Fruit fly (Drosophila melanogaster) whole organism, embryonic: ENCODE measurements around the gene CG32829.

ENCODE experiments used
- C15 ChIP-seq: fragments of 200-800 bp; sonication (Bioruptor generic); IDR thresholded peaks from 3 replicates; pipeline ENCODE4 v1.3.6; 2022; ENCODE audit warnings: missing biosample characterization, missing genetic modification characterization
- CG10654 ChIP-seq: fragments of 200-800 bp; sonication (Bioruptor generic); optimal IDR thresholded peaks from 2 replicates; lab custom pipeline; 2016; ENCODE audit warnings: missing biosample characterization, missing genetic modification characterization
- CG12219 ChIP-seq: fragments of 200-800 bp; sonication (Bioruptor generic); optimal IDR thresholded peaks from 3 replicates; lab custom pipeline; 2018; ENCODE audit warnings: missing biosample characterization, mild to moderate bottlenecking, missing genetic modification characterization
- CG13296 ChIP-seq: fragments of 200-800 bp; sonication (Bioruptor generic); optimal IDR thresholded peaks from 3 replicates; lab custom pipeline; 2018; ENCODE audit warnings: missing biosample characterization, mild to moderate bottlenecking, missing genetic modification characterization
- CG13424 ChIP-seq: fragments of 200-800 bp; sonication (Bioruptor generic); optimal IDR thresholded peaks from 2 replicates; lab custom pipeline; 2019; ENCODE audit warnings: missing biosample characterization, mild to moderate bottlenecking, missing genetic modification characterization, moderate library complexity
- CG13775 ChIP-seq: fragments of 200-800 bp; sonication (Bioruptor generic); optimal IDR thresholded peaks from 3 replicates; lab custom pipeline; 2017; ENCODE audit warnings: missing biosample characterization, mild to moderate bottlenecking, missing genetic modification characterization
- CG14710 ChIP-seq: fragments of 200-800 bp; sonication (Bioruptor generic); optimal IDR thresholded peaks from 3 replicates; lab custom pipeline; 2019; ENCODE audit warnings: missing biosample characterization, mild to moderate bottlenecking, missing genetic modification characterization, moderate library complexity
- CG17829 ChIP-seq: fragments of 200-800 bp; optimal IDR thresholded peaks from 2 replicates; lab custom pipeline; 2019; ENCODE audit warnings: missing biosample characterization, mild to moderate bottlenecking, missing genetic modification characterization, moderate library complexity
- CG18011 ChIP-seq: fragments of 200-800 bp; sonication (Bioruptor generic); optimal IDR thresholded peaks from 2 replicates; lab custom pipeline; 2017; ENCODE audit warnings: missing biosample characterization, missing genetic modification characterization, mild to moderate bottlenecking, moderate library complexity, missing genotype
- CG2199 ChIP-seq: fragments of 200-800 bp; sonication (Bioruptor generic); IDR thresholded peaks from 3 replicates; pipeline ENCODE4 v1.3.6; 2022; ENCODE audit warnings: missing biosample characterization, missing genetic modification characterization
- CG3065 ChIP-seq: fragments of 200-800 bp; sonication (Bioruptor generic); optimal IDR thresholded peaks from 2 replicates; lab custom pipeline; 2016; ENCODE audit warnings: missing biosample characterization, missing genetic modification characterization
- CG4617 ChIP-seq: fragments of 200-800 bp; sonication (Bioruptor generic); optimal IDR thresholded peaks from 3 replicates; lab custom pipeline; 2016; ENCODE audit warnings: missing biosample characterization, missing genetic modification characterization, borderline replicate concordance
- CG4707 ChIP-seq: fragments of 200-800 bp; sonication (Bioruptor generic); optimal IDR thresholded peaks from 2 replicates; lab custom pipeline; 2018; ENCODE audit warnings: missing biosample characterization, mild to moderate bottlenecking, missing genetic modification characterization, moderate library complexity
- CG4854 ChIP-seq: fragments of 200-800 bp; sonication (Bioruptor generic); optimal IDR thresholded peaks from 2 replicates; lab custom pipeline; 2016; ENCODE audit warnings: missing biosample characterization, missing genetic modification characterization, inconsistent platforms
- CG5953 ChIP-seq: fragments of 200-800 bp; sonication (Bioruptor generic); IDR thresholded peaks from 2 replicates; pipeline ENCODE4 v1.3.6; 2022; ENCODE audit warnings: missing biosample characterization, missing genetic modification characterization
- CG6813 ChIP-seq: fragments of 200-800 bp; sonication (Bioruptor generic); optimal IDR thresholded peaks from 2 replicates; lab custom pipeline; 2017; ENCODE audit warnings: missing biosample characterization, missing genetic modification characterization, mild to moderate bottlenecking, moderate library complexity, missing genetic modification reagents
- CG8089 ChIP-seq: fragments of 200-800 bp; sonication (Bioruptor generic); optimal IDR thresholded peaks from 3 replicates; lab custom pipeline; 2016; ENCODE audit warnings: missing biosample characterization, missing genetic modification characterization
- CG8478 ChIP-seq: fragments of >200 bp; optimal IDR thresholded peaks from 2 replicates; lab custom pipeline; 2018
- D ChIP-seq, 2 experiments: fragments of 200-800 bp in 1 of 2; fragments of >200 bp in 1 of 2; sonication (Bioruptor generic) in 1 of 2; optimal IDR thresholded peaks; 2 replicates in 1 of 2; 3 replicates in 1 of 2; lab custom pipeline; 2017; ENCODE audit warnings: mild to moderate bottlenecking in 1 of 2, missing biosample characterization in 1 of 2, missing genetic modification characterization in 1 of 2, missing genetic modification reagents in 1 of 2
- Dip2 ChIP-seq: fragments of 200-800 bp; sonication (Bioruptor generic); IDR thresholded peaks from 2 replicates; pipeline ENCODE4 v1.3.6; 2022; ENCODE audit warnings: missing biosample characterization, missing genetic modification characterization
- E2f2 ChIP-seq: fragments of 200-800 bp; sonication (Bioruptor generic); IDR thresholded peaks from 2 replicates; pipeline ENCODE4 v1.3.6; 2022; ENCODE audit warnings: missing biosample characterization, missing genetic modification characterization
- Ets97D ChIP-seq: fragments of 200-800 bp; sonication (Bioruptor generic); optimal IDR thresholded peaks from 3 replicates; lab custom pipeline; 2016; ENCODE audit warnings: missing biosample characterization, missing genetic modification characterization
- HHEX ChIP-seq: fragments of 200-800 bp; sonication (Bioruptor generic); optimal IDR thresholded peaks from 3 replicates; lab custom pipeline; 2017; ENCODE audit warnings: missing biosample characterization, mild to moderate bottlenecking, missing genetic modification characterization, missing genetic modification reagents
- HmgD ChIP-seq: fragments of 200-800 bp; sonication (Bioruptor generic); optimal IDR thresholded peaks from 3 replicates; lab custom pipeline; 2016; ENCODE audit warnings: missing biosample characterization, missing genetic modification characterization
- Kr ChIP-seq: fragments of 200-800 bp; sonication (Bioruptor generic); optimal IDR thresholded peaks from 2 replicates; lab custom pipeline; 2017; ENCODE audit warnings: missing biosample characterization, mild to moderate bottlenecking, missing genetic modification characterization
- NC2α ChIP-seq: fragments of 200-800 bp; sonication (Bioruptor generic); optimal IDR thresholded peaks from 2 replicates; lab custom pipeline; 2016; ENCODE audit warnings: missing biosample characterization, missing genetic modification characterization
- Side ChIP-seq: fragments of 200-800 bp; sonication (Bioruptor generic); optimal IDR thresholded peaks from 2 replicates; lab custom pipeline; 2016; ENCODE audit warnings: missing biosample characterization, missing genetic modification characterization
- Trl ChIP-seq, 3 experiments: fragments of >200 bp in 2 of 3; fragments of 200-800 bp in 1 of 3; sonication (Bioruptor generic) in 1 of 3; optimal IDR thresholded peaks; 2 replicates in 1 of 3; 3 replicates in 2 of 3; lab custom pipeline; 2016 to 2017; ENCODE audit warnings: missing biosample characterization in 1 of 3, missing genetic modification characterization in 1 of 3
- bab2 ChIP-seq: fragments of 200-800 bp; sonication (Bioruptor generic); optimal IDR thresholded peaks from 2 replicates; lab custom pipeline; 2016; ENCODE audit warnings: missing biosample characterization, missing genetic modification characterization
- bsh ChIP-seq, 2 experiments: fragments of 200-800 bp; sonication (Bioruptor generic); optimal IDR thresholded peaks; 2 replicates each; lab custom pipeline; 2017 to 2018; ENCODE audit warnings: mild to moderate bottlenecking in 2 of 2, missing biosample characterization in 2 of 2, missing genetic modification characterization in 2 of 2, moderate library complexity in 1 of 2
- caup ChIP-seq: fragments of 200-800 bp; sonication (Bioruptor generic); optimal IDR thresholded peaks from 3 replicates; lab custom pipeline; 2017; ENCODE audit warnings: missing biosample characterization, mild to moderate bottlenecking, missing genetic modification characterization, moderate library complexity; ENCODE audit not compliant: severe bottlenecking
- cg ChIP-seq: fragments of 200-800 bp; sonication (Bioruptor generic); optimal IDR thresholded peaks from 3 replicates; lab custom pipeline; 2019; ENCODE audit warnings: missing biosample characterization, mild to moderate bottlenecking, missing genetic modification characterization, moderate library complexity
- dm ChIP-seq: fragments of 200-800 bp; sonication (Bioruptor generic); optimal IDR thresholded peaks from 3 replicates; lab custom pipeline; 2016; ENCODE audit warnings: missing biosample characterization, missing genetic modification characterization
- gce ChIP-seq: fragments of 200-800 bp; sonication (Bioruptor generic); IDR thresholded peaks from 3 replicates; pipeline ENCODE4 v1.3.6; 2022; ENCODE audit warnings: missing biosample characterization, missing genetic modification characterization
- gro ChIP-seq: fragments of 200-800 bp; sonication (Bioruptor generic); optimal IDR thresholded peaks from 2 replicates; lab custom pipeline; 2016; ENCODE audit warnings: missing biosample characterization, missing genetic modification characterization
- hkb ChIP-seq, 2 experiments: fragments of 200-800 bp in 1 of 2; fragments of >200 bp in 1 of 2; sonication (Bioruptor generic) in 1 of 2; IDR thresholded peaks in 1 of 2; optimal IDR thresholded peaks in 1 of 2; 2 replicates each; pipeline versions ENCODE4 v1.3.6 to Lab custom; 2017 to 2022; ENCODE audit warnings: missing biosample characterization in 1 of 2, missing genetic modification characterization in 1 of 2
- ken ChIP-seq: fragments of 200-800 bp; sonication (Bioruptor generic); IDR thresholded peaks from 3 replicates; pipeline ENCODE4 v1.3.6; 2022; ENCODE audit warnings: missing biosample characterization, missing genetic modification characterization
- lola ChIP-seq, 3 experiments: fragments of >200 bp in 2 of 3; fragments of 200-800 bp in 1 of 3; sonication (Bioruptor generic) in 1 of 3; optimal IDR thresholded peaks; 2 replicates each; lab custom pipeline; 2017 to 2019; ENCODE audit warnings: missing biosample characterization in 3 of 3, missing genetic modification characterization in 3 of 3, mild to moderate bottlenecking in 1 of 3, moderate library complexity in 1 of 3
- nmo ChIP-seq: fragments of 200-800 bp; sonication (Bioruptor generic); optimal IDR thresholded peaks from 2 replicates; lab custom pipeline; 2018; ENCODE audit warnings: missing biosample characterization, mild to moderate bottlenecking, missing genetic modification characterization, moderate library complexity
- pnt ChIP-seq: fragments of 200-800 bp; sonication (Bioruptor generic); optimal IDR thresholded peaks from 3 replicates; lab custom pipeline; 2016; ENCODE audit warnings: missing biosample characterization, missing genetic modification characterization
- salm ChIP-seq: fragments of 200-800 bp; sonication (Bioruptor generic); optimal IDR thresholded peaks from 2 replicates; lab custom pipeline; 2018; ENCODE audit warnings: missing biosample characterization, mild to moderate bottlenecking, missing genetic modification characterization
- sc ChIP-seq, 3 experiments: fragments of >200 bp in 2 of 3; fragments of 200-800 bp in 1 of 3; sonication (Bioruptor generic) in 1 of 3; optimal IDR thresholded peaks; 2 replicates in 2 of 3; 3 replicates in 1 of 3; lab custom pipeline; 2017; ENCODE audit warnings: mild to moderate bottlenecking in 1 of 3, missing biosample characterization in 1 of 3, missing genetic modification characterization in 1 of 3, missing genetic modification reagents in 1 of 3
- sisA ChIP-seq: fragments of 200-800 bp; sonication (Bioruptor generic); IDR thresholded peaks from 2 replicates; pipeline ENCODE4 v1.3.6; 2022; ENCODE audit warnings: missing biosample characterization, missing genetic modification characterization
- tll ChIP-seq, 2 experiments: fragments of 200-800 bp in 1 of 2; fragments of >200 bp in 1 of 2; sonication (Bioruptor generic) in 1 of 2; optimal IDR thresholded peaks; 2 replicates each; lab custom pipeline; 2017 to 2019; ENCODE audit warnings: missing biosample characterization in 2 of 2, missing genetic modification characterization in 2 of 2, mild to moderate bottlenecking in 1 of 2, moderate library complexity in 1 of 2
- vvl ChIP-seq: fragments of 200-800 bp; sonication (Bioruptor generic); IDR thresholded peaks from 2 replicates; pipeline ENCODE4 v1.3.6; 2022; ENCODE audit warnings: missing biosample characterization, missing genetic modification characterization
- wek ChIP-seq: fragments of 200-800 bp; sonication (Bioruptor generic); optimal IDR thresholded peaks from 3 replicates; lab custom pipeline; 2018; ENCODE audit warnings: missing biosample characterization, mild to moderate bottlenecking, missing genetic modification characterization, moderate library complexity

Gene CG32829

DNA sequence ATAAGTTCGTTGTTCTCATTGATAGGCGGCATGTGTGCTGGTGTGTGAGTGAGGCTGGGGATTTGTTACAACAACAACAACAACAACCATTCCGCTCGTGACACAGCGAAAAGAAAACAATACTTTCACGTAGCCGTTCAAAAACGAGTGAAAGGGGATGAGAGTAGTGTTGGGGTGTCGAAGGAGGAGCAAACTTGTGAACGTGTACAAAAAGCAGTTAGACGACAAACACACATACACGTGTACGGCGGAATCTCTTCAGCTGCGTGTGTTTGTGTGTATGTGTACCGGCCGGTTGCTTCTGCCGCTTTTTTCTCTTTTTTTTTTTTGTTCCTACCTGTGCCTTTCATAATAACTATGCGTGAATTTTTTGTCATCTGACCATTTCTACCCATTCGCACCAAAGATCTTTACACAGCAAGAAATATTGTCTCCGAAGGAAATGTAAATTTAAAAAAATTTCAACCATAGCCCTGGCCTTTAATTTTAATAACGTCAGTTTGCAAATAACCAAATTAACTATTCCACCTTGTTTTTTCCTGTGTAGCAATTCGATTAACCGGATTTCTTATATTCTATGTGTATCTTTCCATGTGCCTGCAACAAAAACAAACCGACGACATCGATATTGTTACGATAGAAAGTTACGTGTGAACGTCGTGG, 6.0 kb upstream of the CG32829 start (continued):
- no peak for TF ChIP-seq HmgD (GFP tag; lab: Kevin White, UChicago)
- TF ChIP-seq sc (optimal IDR thresholded peaks at IDR 0.05; lab: Kevin White, UChicago) = no peak
- peak; percentile 50 for TF ChIP-seq sc (GFP tag; optimal IDR thresholded peaks at IDR 0.05; lab: Kevin White, UChicago)
- no peak for TF ChIP-seq Dip2 (GFP tag; lab: Robert Waterston, UW)
- TF ChIP-seq CG4707 (GFP tag; lab: Kevin White, UChicago) = no peak
- TF ChIP-seq gro = no peak
- peak; percentile 48 for TF ChIP-seq E2f2 (GFP tag; lab: Robert Waterston, UW)
- TF ChIP-seq CG4617 (GFP tag; lab: Kevin White, UChicago) = peak; percentile 46
- peak; percentile 65 for TF ChIP-seq CG13424
- TF ChIP-seq CG8478 (lab: Kevin White, UChicago) = no peak
- TF ChIP-seq CG5953 (GFP tag; lab: Robert Waterston, UW) = peak; percentile 76
- TF ChIP-seq nmo (GFP tag; lab: Kevin White, UChicago) = peak; percentile 62
- TF ChIP-seq CG13775 (GFP tag; lab: Kevin White, UChicago) = peak; percentile 53
- peak; percentile 60 for TF ChIP-seq CG14710 (tag; lab: Kevin White, UChicago)
- peak; percentile 65 to 85 for TF ChIP-seq bsh (GFP tag; optimal IDR thresholded peaks at IDR 0.05; lab: Kevin White, UChicago)
- peak; percentile 9 for TF ChIP-seq wek
- TF ChIP-seq bab2 = peak; percentile 45
- peak; percentile 37 for TF ChIP-seq CG4854 (GFP tag; lab: Kevin White, UChicago)
- peak; percentile 34 for TF ChIP-seq Ets97D (GFP tag; lab: Kevin White, UChicago)
- no peak for TF ChIP-seq tll (GFP tag; optimal IDR thresholded peaks at IDR 0.05; lab: Kevin White, UChicago)
- peak; percentile 36 for TF ChIP-seq salm (tag; lab: Kevin White, UChicago)
- peak; percentile 65 for TF ChIP-seq HHEX (GFP tag; lab: Kevin White, UChicago)
- no peak for TF ChIP-seq gce (GFP tag; lab: Robert Waterston, UW)
- TF ChIP-seq CG18011 (GFP tag; lab: Kevin White, UChicago) = peak; percentile 43
- TF ChIP-seq CG6813 (GFP tag; lab: Kevin White, UChicago) = no peak
- TF ChIP-seq hkb (optimal IDR thresholded peaks at IDR 0.05; lab: Kevin White, UChicago) = no peak
- TF ChIP-seq hkb (GFP tag; IDR thresholded peaks at IDR 0.05; lab: Robert Waterston, UW) = peak; percentile 90
- TF ChIP-seq CG13296 = peak; percentile 26
- TF ChIP-seq NC2α = peak; percentile 7
- no peak for TF ChIP-seq Kr (GFP tag; lab: Kevin White, UChicago)
- TF ChIP-seq CG10654 (GFP tag; lab: Kevin White, UChicago) = peak; percentile 59
- peak; percentile 31 for TF ChIP-seq CG8089 (GFP tag; lab: Kevin White, UChicago)
- no peak for TF ChIP-seq CG3065 (GFP tag; lab: Kevin White, UChicago)
- TF ChIP-seq C15 = 0 out of 3 replicates have a peak, but pooled peaks have one; percentile 55
- peak; percentile 65 for TF ChIP-seq CG12219
- TF ChIP-seq cg (GFP tag; lab: Kevin White, UChicago) = peak; percentile 90
- TF ChIP-seq vvl (GFP tag; lab: Robert Waterston, UW) = peak; percentile 88; the same call in 1 of the 2 replicates
- TF ChIP-seq ken (GFP tag; lab: Robert Waterston, UW) = peak; percentile 83
- TF ChIP-seq pnt (GFP tag; lab: Kevin White, UChicago) = peak; percentile 62
- peak in 1 of 2 experiments; percentile 31 for TF ChIP-seq Trl (optimal IDR thresholded peaks at IDR 0.05; lab: Kevin White, UChicago)
- TF ChIP-seq Trl (GFP tag; optimal IDR thresholded peaks at IDR 0.05; lab: Kevin White, UChicago) = peak; percentile 72
- TF ChIP-seq dm (GFP tag; lab: Kevin White, UChicago) = peak; percentile 23
- no peak; the same call in 1 of the 2 replicates for TF ChIP-seq sisA
- TF ChIP-seq D (optimal IDR thresholded peaks at IDR 0.05; lab: Kevin White, UChicago) = no peak
- peak; percentile 60 for TF ChIP-seq D (GFP tag; optimal IDR thresholded peaks at IDR 0.05; lab: Kevin White, UChicago)
- TF ChIP-seq caup = peak; percentile 60
- peak; percentile 74 for TF ChIP-seq CG17829 (tag; lab: Kevin White, UChicago)
- TF ChIP-seq Side (GFP tag; lab: Kevin White, UChicago) = peak; percentile 73
- peak; percentile 46; the same call in 2 of the 3 replicates for TF ChIP-seq CG2199 (GFP tag; lab: Robert Waterston, UW)
- TF ChIP-seq lola (GFP tag; optimal IDR thresholded peaks at IDR 0.05; lab: Kevin White, UChicago) = peak in 1 of 3 experiments; percentile 66
